Worm (Caenorhabditis elegans) whole organism, L1 larva: Measurements from ENCODE around the gene oatr-1.
A peak's percentile ranks its signal among the peaks of the same experiment; 100 is the strongest.

Experiments used
- C04F5.9 ChIP-seq: sonication (generic microtip); optimal IDR thresholded peaks from 2 replicates; lab custom pipeline; 2016; ENCODE audit warnings: missing genetic modification characterization, missing compliant biosample characterization
- C16A3.4 ChIP-seq: fragments of 150-350 bp; optimal IDR thresholded peaks from 2 replicates; lab custom pipeline; 2014; ENCODE audit warnings: missing biosample characterization, missing genetic modification characterization
- C34B4.2 ChIP-seq: sonication (generic microtip); optimal IDR thresholded peaks from 2 replicates; lab custom pipeline; 2017; ENCODE audit warnings: mild to moderate bottlenecking, missing genetic modification characterization, missing compliant biosample characterization
- aha-1 ChIP-seq: fragments of 150-350 bp; optimal IDR thresholded peaks from 2 replicates; lab custom pipeline; 2014; ENCODE audit warnings: missing biosample characterization, missing genetic modification characterization
- alr-1 ChIP-seq: fragments of 200-800 bp; sonication (Bioruptor generic); optimal IDR thresholded peaks from 2 replicates; lab custom pipeline; 2018; ENCODE audit warnings: borderline replicate concordance, mild to moderate bottlenecking, missing genetic modification characterization, missing compliant biosample characterization
- ama-1 ChIP-seq: fragments of 150-350 bp; optimal IDR thresholded peaks from 2 replicates; lab custom pipeline; 2014
- ceh-63 ChIP-seq: fragments of 200-800 bp; sonication (Bioruptor generic); optimal IDR thresholded peaks from 2 replicates; lab custom pipeline; 2018; ENCODE audit warnings: mild to moderate bottlenecking, missing genetic modification characterization, missing compliant biosample characterization
- ceh-82 ChIP-seq, 3 experiments: fragments of 150-350 bp in 1 of 3; sonication (generic microtip) in 2 of 3; optimal IDR thresholded peaks; 2 replicates each; lab custom pipeline; 2014 to 2017; ENCODE audit warnings: missing biosample characterization in 3 of 3, missing genetic modification characterization in 3 of 3
- ceh-88 ChIP-seq: fragments of 200-800 bp; sonication (Bioruptor generic); IDR thresholded peaks from 2 replicates; pipeline ENCODE4 v1.3.6; 2022; ENCODE audit warnings: missing genetic modification characterization, missing compliant biosample characterization
- ceh-90 ChIP-seq: sonication (generic microtip); optimal IDR thresholded peaks from 2 replicates; lab custom pipeline; 2016; ENCODE audit warnings: missing genetic modification characterization, missing compliant biosample characterization
- dsc-1 ChIP-seq: sonication (generic microtip); optimal IDR thresholded peaks from 2 replicates; lab custom pipeline; 2016; ENCODE audit warnings: mild to moderate bottlenecking, missing genetic modification characterization, missing compliant biosample characterization
- efl-1 ChIP-seq, 4 experiments: fragments of 150-350 bp; optimal IDR thresholded peaks in 3 of 4; peaks in 1 of 4; 1 replicate in 1 of 4; 2 replicates in 3 of 4; lab custom pipeline; 2014; ENCODE audit warnings: missing biosample characterization in 2 of 4, missing genetic modification characterization in 2 of 4, missing genetic modification reagents in 2 of 4
- efl-3 ChIP-seq: fragments of 200-800 bp; sonication (Bioruptor generic); optimal IDR thresholded peaks from 2 replicates; lab custom pipeline; 2018; ENCODE audit warnings: mild to moderate bottlenecking, missing genetic modification characterization, missing compliant biosample characterization
- elt-2 ChIP-seq: sonication (generic microtip); optimal IDR thresholded peaks from 2 replicates; lab custom pipeline; 2016; ENCODE audit warnings: missing genetic modification characterization, mild to moderate bottlenecking, inconsistent platforms, missing compliant biosample characterization, missing genetic modification reagents
- elt-3 ChIP-seq, 6 experiments: fragments of 150-350 bp in 1 of 6; sonication (generic microtip); optimal IDR thresholded peaks; 2 replicates each; lab custom pipeline; 2017 to 2018; ENCODE audit warnings: missing biosample characterization in 6 of 6, missing genetic modification characterization in 6 of 6, inconsistent platforms in 1 of 6
- fkh-10 ChIP-seq: sonication (generic microtip); optimal IDR thresholded peaks from 2 replicates; lab custom pipeline; 2017; ENCODE audit warnings: missing biosample characterization, missing genetic modification reagents, missing genetic modification characterization
- fkh-4 ChIP-seq: sonication (generic microtip); optimal IDR thresholded peaks from 2 replicates; lab custom pipeline; 2016; ENCODE audit warnings: missing compliant biosample characterization, missing genetic modification characterization, borderline replicate concordance
- fos-1 ChIP-seq: fragments of 150-350 bp; optimal IDR thresholded peaks from 2 replicates; lab custom pipeline; 2014; ENCODE audit warnings: missing biosample characterization, missing genetic modification characterization
- grh-1 ChIP-seq: fragments of 200-800 bp; sonication (Bioruptor generic); IDR thresholded peaks from 2 replicates; pipeline ENCODE4 v1.3.6; 2022; ENCODE audit warnings: missing genetic modification reagents, missing genetic modification characterization, missing compliant biosample characterization
- hlh-17 ChIP-seq: fragments of 200-800 bp; sonication (Bioruptor generic); optimal IDR thresholded peaks from 2 replicates; lab custom pipeline; 2018; ENCODE audit warnings: missing genetic modification characterization, mild to moderate bottlenecking, missing compliant biosample characterization, moderate library complexity, borderline replicate concordance
- hpl-2 ChIP-seq: fragments of 150-350 bp; optimal IDR thresholded peaks from 2 replicates; lab custom pipeline; 2014; ENCODE audit warnings: missing biosample characterization, missing genetic modification reagents, missing genetic modification characterization
- isw-1 ChIP-seq: fragments of 200-800 bp; sonication (Bioruptor generic); IDR thresholded peaks from 2 replicates; pipeline ENCODE4 v1.3.6; 2022; ENCODE audit warnings: missing genetic modification characterization, missing compliant biosample characterization
- jun-1 ChIP-seq: fragments of 150-350 bp; optimal IDR thresholded peaks from 2 replicates; lab custom pipeline; 2014; ENCODE audit warnings: missing biosample characterization, missing genetic modification reagents, missing genetic modification characterization
- lin-35 ChIP-seq, 2 experiments: fragments of 150-350 bp; optimal IDR thresholded peaks; 2 replicates each; lab custom pipeline; 2014; ENCODE audit warnings: missing biosample characterization in 2 of 2, missing genetic modification characterization in 2 of 2, missing genetic modification reagents in 2 of 2
- lin-39 ChIP-seq: fragments of 150-350 bp; optimal IDR thresholded peaks from 2 replicates; lab custom pipeline; 2014; ENCODE audit warnings: missing biosample characterization, missing genetic modification reagents, missing genetic modification characterization
- lsy-2 ChIP-seq, 2 experiments: fragments of 150-350 bp; optimal IDR thresholded peaks; 2 replicates each; lab custom pipeline; 2014; ENCODE audit warnings: missing biosample characterization in 2 of 2, missing genetic modification characterization in 2 of 2
- mab-9 ChIP-seq: fragments of 200-800 bp; sonication (Bioruptor generic); IDR thresholded peaks from 2 replicates; pipeline ENCODE4 v1.3.6; 2022; ENCODE audit warnings: missing genetic modification reagents, missing genetic modification characterization, missing compliant biosample characterization
- mdl-1 ChIP-seq, 2 experiments: fragments of 150-350 bp; optimal IDR thresholded peaks; 2 replicates each; lab custom pipeline; 2014 to 2017; ENCODE audit warnings: missing biosample characterization in 2 of 2, missing genetic modification characterization in 2 of 2, inconsistent platforms in 1 of 2
- mep-1 ChIP-seq: fragments of 150-350 bp; optimal IDR thresholded peaks from 2 replicates; lab custom pipeline; 2014; ENCODE audit warnings: missing biosample characterization, missing genetic modification characterization
- nhr-11 ChIP-seq: fragments of 150-350 bp; optimal IDR thresholded peaks from 2 replicates; lab custom pipeline; 2014; ENCODE audit warnings: missing biosample characterization, missing genetic modification characterization
- nhr-12 ChIP-seq: sonication (generic microtip); optimal IDR thresholded peaks from 2 replicates; lab custom pipeline; 2017; ENCODE audit warnings: missing biosample characterization, missing genetic modification characterization
- nhr-20 ChIP-seq: sonication (generic microtip); optimal IDR thresholded peaks from 2 replicates; lab custom pipeline; 2016; ENCODE audit warnings: mild to moderate bottlenecking, missing genetic modification characterization, missing compliant biosample characterization
- nhr-237 ChIP-seq: fragments of 150-350 bp; optimal IDR thresholded peaks from 2 replicates; lab custom pipeline; 2014; ENCODE audit warnings: missing biosample characterization, missing genetic modification characterization
- nhr-71 ChIP-seq: sonication (generic microtip); optimal IDR thresholded peaks from 2 replicates; lab custom pipeline; 2016; ENCODE audit warnings: mild to moderate bottlenecking, missing genetic modification characterization, moderate library complexity, missing compliant biosample characterization
- nhr-76 ChIP-seq: sonication (generic microtip); optimal IDR thresholded peaks from 2 replicates; lab custom pipeline; 2017; ENCODE audit warnings: missing biosample characterization, missing genetic modification characterization
- nhr-77 ChIP-seq: fragments of 150-350 bp; optimal IDR thresholded peaks from 2 replicates; lab custom pipeline; 2014; ENCODE audit warnings: missing biosample characterization, missing genetic modification characterization
- pax-3 ChIP-seq: fragments of 200-800 bp; sonication (Bioruptor generic); optimal IDR thresholded peaks from 2 replicates; lab custom pipeline; 2018; ENCODE audit warnings: mild to moderate bottlenecking, missing genetic modification characterization, moderate library complexity, missing compliant biosample characterization
- rnt-1 ChIP-seq: sonication (generic microtip); optimal IDR thresholded peaks from 2 replicates; lab custom pipeline; 2016; ENCODE audit warnings: mild to moderate bottlenecking, missing genetic modification characterization, moderate library complexity, missing compliant biosample characterization
- snpc-4 ChIP-seq: fragments of 150-350 bp; optimal IDR thresholded peaks from 2 replicates; lab custom pipeline; 2014; ENCODE audit warnings: missing biosample characterization, missing genetic modification characterization
- snu-23 ChIP-seq: sonication (generic microtip); optimal IDR thresholded peaks from 2 replicates; lab custom pipeline; 2016; ENCODE audit warnings: missing genetic modification characterization, missing compliant biosample characterization
- sptf-1 ChIP-seq: fragments of 150-350 bp; optimal IDR thresholded peaks from 2 replicates; lab custom pipeline; 2014; ENCODE audit warnings: missing biosample characterization, missing genetic modification characterization
- sup-37 ChIP-seq: fragments of 200-800 bp; sonication (Bioruptor generic); optimal IDR thresholded peaks from 2 replicates; lab custom pipeline; 2018; ENCODE audit warnings: mild to moderate bottlenecking, missing genetic modification characterization, missing compliant biosample characterization
- swsn-7 ChIP-seq: sonication (generic microtip); optimal IDR thresholded peaks from 2 replicates; lab custom pipeline; 2016; ENCODE audit warnings: missing genetic modification characterization, missing compliant biosample characterization
- tbx-2 ChIP-seq: sonication (generic microtip); optimal IDR thresholded peaks from 2 replicates; lab custom pipeline; 2016; ENCODE audit warnings: missing genetic modification characterization, missing compliant biosample characterization
- tlp-1 ChIP-seq: fragments of 150-350 bp; optimal IDR thresholded peaks from 2 replicates; lab custom pipeline; 2014; ENCODE audit warnings: missing biosample characterization, missing genetic modification characterization
- unc-130 ChIP-seq: fragments of 150-350 bp; optimal IDR thresholded peaks from 2 replicates; lab custom pipeline; 2017; ENCODE audit warnings: missing biosample characterization, missing genetic modification characterization, inconsistent platforms
- unc-30 ChIP-seq: sonication (generic microtip); optimal IDR thresholded peaks from 2 replicates; lab custom pipeline; 2017; ENCODE audit warnings: missing biosample characterization, missing genetic modification characterization
- unc-62 ChIP-seq: fragments of 150-350 bp; optimal IDR thresholded peaks from 2 replicates; lab custom pipeline; 2014; ENCODE audit warnings: missing biosample characterization, missing genetic modification reagents, missing genetic modification characterization
- vab-15 ChIP-seq: sonication (generic microtip); optimal IDR thresholded peaks from 2 replicates; lab custom pipeline; 2017; ENCODE audit warnings: missing genotype, mild to moderate bottlenecking, missing genetic modification characterization, missing compliant biosample characterization
- xbp-1 ChIP-seq: sonication (generic microtip); optimal IDR thresholded peaks from 2 replicates; lab custom pipeline; 2016; ENCODE audit warnings: missing genetic modification characterization, missing compliant biosample characterization
- zag-1 ChIP-seq: fragments of 150-350 bp; optimal IDR thresholded peaks from 2 replicates; lab custom pipeline; 2014; ENCODE audit warnings: missing biosample characterization, missing genetic modification characterization
- zip-4 ChIP-seq: fragments of 200-800 bp; sonication (Bioruptor generic); optimal IDR thresholded peaks from 2 replicates; lab custom pipeline; 2018; ENCODE audit warnings: mild to moderate bottlenecking, missing genetic modification characterization, moderate library complexity, missing compliant biosample characterization
- ztf-4 ChIP-seq: fragments of 150-350 bp; optimal IDR thresholded peaks from 2 replicates; lab custom pipeline; 2014; ENCODE audit warnings: missing biosample characterization, missing genetic modification characterization

The oatr-1 gene

DNA sequence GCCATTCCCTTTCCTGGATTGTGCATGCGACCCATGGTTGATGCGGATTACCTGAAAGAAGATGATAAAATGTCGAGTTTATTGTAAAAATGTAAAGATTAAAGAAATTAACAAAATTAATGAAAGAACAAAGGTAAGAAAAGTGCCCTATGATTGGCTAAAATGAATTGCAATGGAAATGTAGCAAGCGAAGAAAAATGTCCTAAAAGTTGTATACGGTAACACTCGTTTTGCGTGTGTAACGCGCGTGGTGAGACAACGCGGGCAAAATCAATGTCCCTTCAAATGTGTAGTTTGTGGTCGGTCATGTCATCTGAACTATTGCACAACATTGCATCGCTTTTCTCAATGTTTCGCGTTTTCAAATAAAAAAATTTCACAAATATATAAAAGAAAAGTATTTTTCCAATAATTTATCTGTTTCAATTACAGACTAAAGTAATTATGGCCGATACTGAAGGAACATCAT lies 21.0 kb downstream of the oatr-1 start, which contains the start of the genes rps-13 and nfx-1:
Gene rps-13 (minus strand): TSS at position 51 of the 469 bp plus-strand sequence.
Gene nfx-1 (plus strand): TSS at position 433 of the 469 bp plus-strand sequence.
- TF ChIP-seq alr-1, result no peak
- no peak for TF ChIP-seq efl-3 (GFP tag; lab: Kevin White, UChicago)
- peak; percentile 83 to 90 for TF ChIP-seq efl-1 (optimal IDR thresholded peaks at IDR 0.05; lab: Kevin White, UChicago)
- TF ChIP-seq efl-1 (GFP tag; optimal IDR thresholded peaks at IDR 0.05 in 1 of 2; lab: Kevin White, UChicago), result peak; percentile 76 to 97
- peak; percentile 86 for TF ChIP-seq rnt-1 (tag; lab: Kevin White, UChicago)
- TF ChIP-seq fkh-4 (tag; lab: Kevin White, UChicago), result no peak
- TF ChIP-seq nhr-76, result no peak
- peak; percentile 13 for TF ChIP-seq C04F5.9 (tag; lab: Kevin White, UChicago)
- peak; percentile 56 for TF ChIP-seq nhr-77 (tag; lab: Kevin White, UChicago)
- no peak for TF ChIP-seq sptf-1 (tag; lab: Kevin White, UChicago)
- no peak for TF ChIP-seq lin-39 (tag; lab: Kevin White, UChicago)
- peak; percentile 53 for TF ChIP-seq nhr-11
- TF ChIP-seq lsy-2 (tag; optimal IDR thresholded peaks at IDR 0.05; lab: Kevin White, UChicago), result peak; percentile 98 to 99
- no peak for TF ChIP-seq unc-62 (GFP tag; lab: Kevin White, UChicago)
- no peak for TF ChIP-seq ceh-63
- TF ChIP-seq zag-1 (tag; lab: Kevin White, UChicago), result no peak
- peak; percentile 85 to 91 for TF ChIP-seq lin-35 (GFP tag; optimal IDR thresholded peaks at IDR 0.05; lab: Kevin White, UChicago)
- TF ChIP-seq hpl-2 (GFP tag; lab: Kevin White, UChicago), result peak; percentile 1
- TF ChIP-seq nhr-12 (tag; lab: Kevin White, UChicago), result no peak
- TF ChIP-seq unc-130 (tag; lab: Kevin White, UChicago), result peak; percentile 94
- TF ChIP-seq isw-1 (GFP tag; lab: Robert Waterston, UW), result peak; percentile 83
- no peak for TF ChIP-seq vab-15 (tag; lab: Kevin White, UChicago)
- no peak for TF ChIP-seq sup-37 (GFP tag; lab: Kevin White, UChicago)
- TF ChIP-seq hlh-17 (GFP tag; lab: Kevin White, UChicago), result no peak
- TF ChIP-seq pax-3 (tag; lab: Kevin White, UChicago), result peak; percentile 50
- TF ChIP-seq tbx-2 (tag; lab: Kevin White, UChicago), result peak; percentile 70
- TF ChIP-seq ceh-90 (tag; lab: Kevin White, UChicago), result peak; percentile 4
- TF ChIP-seq ama-1 (lab: Kevin White, UChicago), result peak; percentile 46
- peak; percentile 10 for TF ChIP-seq fkh-10 (GFP tag; lab: Kevin White, UChicago)
- peak; percentile 80 for TF ChIP-seq fos-1 (tag; lab: Kevin White, UChicago)
- TF ChIP-seq snu-23 (GFP tag; lab: Kevin White, UChicago), result peak; percentile 87
- no peak for TF ChIP-seq nhr-237
- TF ChIP-seq ceh-82 (tag; optimal IDR thresholded peaks at IDR 0.05; lab: Kevin White, UChicago), result peak; percentile 66 to 90 (median 79)
- TF ChIP-seq ztf-4, result peak; percentile 74
- TF ChIP-seq unc-30, result no peak
- TF ChIP-seq C16A3.4 (tag; lab: Kevin White, UChicago), result no peak
- TF ChIP-seq mdl-1 (tag; optimal IDR thresholded peaks at IDR 0.05; lab: Kevin White, UChicago), result peak in 1 of 2 experiments; percentile 85
- TF ChIP-seq elt-2, result no peak
- TF ChIP-seq aha-1 (tag; lab: Kevin White, UChicago), result no peak
- peak; percentile 70 for TF ChIP-seq swsn-7 (tag; lab: Kevin White, UChicago)
- TF ChIP-seq mep-1 (tag; lab: Kevin White, UChicago), result peak; percentile 78
- TF ChIP-seq zip-4 (GFP tag; lab: Kevin White, UChicago), result no peak
- peak; percentile 86 for TF ChIP-seq nhr-20 (tag; lab: Kevin White, UChicago)
- no peak for TF ChIP-seq C34B4.2 (tag; lab: Kevin White, UChicago)
- peak; percentile 62 for TF ChIP-seq jun-1 (tag; lab: Kevin White, UChicago)
- TF ChIP-seq tlp-1, result no peak
- TF ChIP-seq nhr-71 (tag; lab: Kevin White, UChicago), result peak; percentile 87
- no peak for TF ChIP-seq mab-9 (GFP tag; lab: Robert Waterston, UW)
- TF ChIP-seq snpc-4 (tag; lab: Kevin White, UChicago), result peak; percentile 66
- peak; percentile 61 for TF ChIP-seq dsc-1 (tag; lab: Kevin White, UChicago)
- peak; percentile 71 for TF ChIP-seq xbp-1
- no peak; the same call in 1 of the 2 replicates for TF ChIP-seq ceh-88
- no peak for TF ChIP-seq grh-1
- peak in 2 of 6 experiments; percentile 43 to 63 for TF ChIP-seq elt-3 (tag; optimal IDR thresholded peaks at IDR 0.05; lab: Kevin White, UChicago)
